Worm (Caenorhabditis elegans): ENCODE results near the gene gly-3.

ce11 chrIII:7909263-7909662 lies 8.3 kb downstream of the gly-3 start, which contains the start of gene ZK688.1:
- TF ChIP-seq W03F9.2 (tag; optimal IDR thresholded peaks at IDR 0.05) (no peak), him-1 (tag; optimal IDR thresholded peaks at IDR 0.05) (no peak)
